Fruit fly (Drosophila melanogaster): Measurements from ENCODE around the gene Ipp.

dm6 chr3R:13912008-13912803 is 46.4 kb upstream of the Ipp start:
- no peak for TF ChIP-seq usp (GFP tag; optimal IDR thresholded peaks at IDR 0.05)
- TF ChIP-seq CG8478 (optimal IDR thresholded peaks at IDR 0.05) = no peak
